Worm (Caenorhabditis elegans) whole organism, L3 larva: ENCODE data around the gene mab-21.

Source experiments
- R02D3.7 ChIP-seq: fragments of 150-350 bp; optimal IDR thresholded peaks from 2 replicates; lab custom pipeline; 2014; ENCODE audit warnings: missing biosample characterization, missing genetic modification characterization
- ZK546.5 ChIP-seq: sonication (generic microtip); optimal IDR thresholded peaks from 2 replicates; lab custom pipeline; 2017; ENCODE audit warnings: missing biosample characterization, missing genetic modification characterization
- ama-1 ChIP-seq: fragments of 150-350 bp; optimal IDR thresholded peaks from 2 replicates; lab custom pipeline; 2018
- ceh-28 ChIP-seq: fragments of 150-350 bp; optimal IDR thresholded peaks from 2 replicates; lab custom pipeline; 2014; ENCODE audit warnings: missing biosample characterization, missing genetic modification reagents, missing genetic modification characterization
- ceh-82 ChIP-seq: fragments of 150-350 bp; optimal IDR thresholded peaks from 2 replicates; lab custom pipeline; 2014; ENCODE audit warnings: missing biosample characterization, missing genetic modification characterization
- ceh-9 ChIP-seq: sonication (generic microtip); optimal IDR thresholded peaks from 2 replicates; lab custom pipeline; 2018; ENCODE audit warnings: missing biosample characterization, missing genetic modification characterization
- daf-12 ChIP-seq: fragments of 150-350 bp; optimal IDR thresholded peaks from 2 replicates; lab custom pipeline; 2014; ENCODE audit warnings: missing biosample characterization, missing genetic modification reagents, missing genetic modification characterization
- egl-27 ChIP-seq: sonication (generic microtip); optimal IDR thresholded peaks from 4 replicates; lab custom pipeline; 2017; ENCODE audit warnings: missing biosample characterization, missing genetic modification reagents, missing genetic modification characterization
- egl-5 ChIP-seq: fragments of 150-350 bp; optimal IDR thresholded peaks from 2 replicates; lab custom pipeline; 2017; ENCODE audit warnings: missing biosample characterization, missing genetic modification reagents, missing genetic modification characterization, inconsistent platforms
- elt-1 ChIP-seq: fragments of 150-350 bp; optimal IDR thresholded peaks from 2 replicates; lab custom pipeline; 2014; ENCODE audit warnings: missing biosample characterization, missing genetic modification characterization
- elt-2 ChIP-seq: sonication (generic microtip); optimal IDR thresholded peaks from 2 replicates; lab custom pipeline; 2016; ENCODE audit warnings: missing genetic modification reagents, mild to moderate bottlenecking, missing genetic modification characterization, missing compliant biosample characterization
- eor-1 ChIP-seq, 2 experiments: fragments of 150-350 bp; optimal IDR thresholded peaks; 2 replicates each; lab custom pipeline; 2014 to 2018; ENCODE audit warnings: missing biosample characterization in 2 of 2, missing genetic modification characterization in 2 of 2
- fkh-10 ChIP-seq: sonication (generic microtip); optimal IDR thresholded peaks from 2 replicates; lab custom pipeline; 2017; ENCODE audit warnings: missing biosample characterization, missing genetic modification reagents, missing genetic modification characterization
- fkh-2 ChIP-seq: fragments of 150-350 bp; optimal IDR thresholded peaks from 2 replicates; lab custom pipeline; 2014; ENCODE audit warnings: missing biosample characterization, missing genetic modification reagents, missing genetic modification characterization
- fos-1 ChIP-seq: fragments of 150-350 bp; optimal IDR thresholded peaks from 2 replicates; lab custom pipeline; 2014; ENCODE audit warnings: missing biosample characterization, missing genetic modification characterization
- hmg-11 ChIP-seq: sonication (generic microtip); optimal IDR thresholded peaks from 2 replicates; lab custom pipeline; 2016; ENCODE audit warnings: missing genetic modification characterization, missing compliant biosample characterization
- jun-1 ChIP-seq: fragments of 150-350 bp; optimal IDR thresholded peaks from 2 replicates; lab custom pipeline; 2014; ENCODE audit warnings: missing biosample characterization, missing genetic modification reagents, missing genetic modification characterization
- lin-15B ChIP-seq: fragments of 150-350 bp; optimal IDR thresholded peaks from 2 replicates; lab custom pipeline; 2014; ENCODE audit warnings: missing biosample characterization, missing genetic modification characterization
- lin-39 ChIP-seq: fragments of 150-350 bp; optimal IDR thresholded peaks from 2 replicates; lab custom pipeline; 2018; ENCODE audit warnings: missing biosample characterization, missing genetic modification reagents, missing genetic modification characterization
- mdl-1 ChIP-seq: fragments of 150-350 bp; optimal IDR thresholded peaks from 2 replicates; lab custom pipeline; 2014; ENCODE audit warnings: missing biosample characterization, missing genetic modification characterization
- mml-1 ChIP-seq: fragments of 150-350 bp; sonication (generic microtip); optimal IDR thresholded peaks from 3 replicates; lab custom pipeline; 2014; ENCODE audit warnings: missing biosample characterization, missing genetic modification characterization
- nfya-1 ChIP-seq: sonication (generic microtip); optimal IDR thresholded peaks from 2 replicates; lab custom pipeline; 2017; ENCODE audit warnings: missing genetic modification characterization, mild to moderate bottlenecking, missing compliant biosample characterization, antibody characterized with exemption, moderate library complexity; ENCODE audit not compliant: insufficient read depth
- nhr-12 ChIP-seq: fragments of 150-350 bp; optimal IDR thresholded peaks from 2 replicates; lab custom pipeline; 2014; ENCODE audit warnings: missing biosample characterization, missing genetic modification characterization
- nhr-23 ChIP-seq: fragments of 150-350 bp; optimal IDR thresholded peaks from 2 replicates; lab custom pipeline; 2014; ENCODE audit warnings: missing biosample characterization, missing genetic modification reagents, missing genetic modification characterization
- nhr-237 ChIP-seq: fragments of 150-350 bp; optimal IDR thresholded peaks from 2 replicates; lab custom pipeline; 2014; ENCODE audit warnings: missing biosample characterization, missing genetic modification characterization
- nhr-67 ChIP-seq: fragments of 150-350 bp; optimal IDR thresholded peaks from 2 replicates; lab custom pipeline; 2014; ENCODE audit warnings: missing biosample characterization, missing genetic modification characterization
- nhr-76 ChIP-seq: fragments of 150-350 bp; sonication (generic microtip); optimal IDR thresholded peaks from 5 replicates; lab custom pipeline; 2014; ENCODE audit warnings: missing biosample characterization, missing genetic modification characterization
- pqm-1 ChIP-seq: fragments of 150-350 bp; optimal IDR thresholded peaks from 2 replicates; lab custom pipeline; 2017; ENCODE audit warnings: missing biosample characterization, missing genetic modification characterization, inconsistent platforms
- skn-1 ChIP-seq: fragments of 150-350 bp; optimal IDR thresholded peaks from 2 replicates; lab custom pipeline; 2014; ENCODE audit warnings: missing biosample characterization, missing genetic modification characterization
- snpc-4 ChIP-seq: fragments of 150-350 bp; optimal IDR thresholded peaks from 2 replicates; lab custom pipeline; 2014; ENCODE audit warnings: missing biosample characterization, missing genetic modification characterization
- tbx-2 ChIP-seq: sonication (generic microtip); optimal IDR thresholded peaks from 2 replicates; lab custom pipeline; 2016; ENCODE audit warnings: mild to moderate bottlenecking, missing genetic modification characterization, missing compliant biosample characterization
- unc-39 ChIP-seq: sonication (generic microtip); optimal IDR thresholded peaks from 4 replicates; lab custom pipeline; 2017; ENCODE audit warnings: missing biosample characterization, missing genetic modification characterization
- unc-62 ChIP-seq: fragments of 150-350 bp; sonication (generic microtip); optimal IDR thresholded peaks from 4 replicates; lab custom pipeline; 2014; ENCODE audit warnings: missing biosample characterization, missing genetic modification reagents, missing genetic modification characterization
- ztf-4 ChIP-seq: fragments of 150-350 bp; optimal IDR thresholded peaks from 2 replicates; lab custom pipeline; 2014; ENCODE audit warnings: missing biosample characterization, missing genetic modification characterization

Gene mab-21

ce11 chrIII:4593098-4593697 is 7.4 kb upstream of the mab-21 start, which contains the start of gene erh-2:
Gene erh-2 (plus strand): TSS chrIII:4593231.
- TF ChIP-seq fkh-10 (no peak), ama-1 (no peak), ceh-82 (tag; lab: Kevin White, UChicago) (no peak), unc-39 (tag; lab: Kevin White, UChicago) (no peak), ceh-28 (tag; lab: Kevin White, UChicago) (no peak), mdl-1 (tag; lab: Kevin White, UChicago) (no peak), hmg-11 (tag; lab: Kevin White, UChicago) (no peak), snpc-4 (tag; lab: Kevin White, UChicago) (no peak), elt-1 (tag; lab: Kevin White, UChicago) (no peak), ZK546.5 (tag; lab: Kevin White, UChicago) (no peak), nhr-76 (no peak), nhr-67 (tag; lab: Kevin White, UChicago) (no peak)

- TF ChIP-seq nhr-67 (tag; lab: Kevin White, UChicago) (no peak), ceh-9 (tag; lab: Kevin White, UChicago) (no peak), nhr-23 (tag; lab: Kevin White, UChicago) (no peak), tbx-2 (tag; lab: Kevin White, UChicago) (no peak), daf-12 (tag; lab: Kevin White, UChicago) (no peak), eor-1 (tag; optimal IDR thresholded peaks at IDR 0.05; lab: Kevin White, UChicago) (no peak), elt-2 (tag; lab: Kevin White, UChicago) (no peak), skn-1 (tag; lab: Kevin White, UChicago) (no peak), fkh-10 (no peak), mml-1 (tag; lab: Kevin White, UChicago) (no peak), unc-62 (GFP tag; lab: Kevin White, UChicago) (no peak), egl-5 (no peak), nhr-237 (tag; lab: Kevin White, UChicago) (no peak), unc-39 (tag; lab: Kevin White, UChicago) (no peak)
Observed at ce11 chrIII:4594324-4594723, 6.2 kb upstream of the mab-21 start, which contains the start of gene apc-11. Gene apc-11 (minus strand): TSS chrIII:4594424.

- TF ChIP-seq nhr-12 (tag; lab: Kevin White, UChicago) (no peak), pqm-1 (no peak), nhr-76 (no peak), egl-27 (tag; lab: Kevin White, UChicago) (no peak), hmg-11 (tag; lab: Kevin White, UChicago) (no peak), unc-62 (GFP tag; lab: Kevin White, UChicago) (no peak), ceh-9 (tag; lab: Kevin White, UChicago) (no peak), mdl-1 (tag; lab: Kevin White, UChicago) (no peak), R02D3.7 (tag; lab: Kevin White, UChicago) (no peak)
Observed at ce11 chrIII:4594762-4595523, 5.6 kb upstream of the mab-21 start.

DNA sequence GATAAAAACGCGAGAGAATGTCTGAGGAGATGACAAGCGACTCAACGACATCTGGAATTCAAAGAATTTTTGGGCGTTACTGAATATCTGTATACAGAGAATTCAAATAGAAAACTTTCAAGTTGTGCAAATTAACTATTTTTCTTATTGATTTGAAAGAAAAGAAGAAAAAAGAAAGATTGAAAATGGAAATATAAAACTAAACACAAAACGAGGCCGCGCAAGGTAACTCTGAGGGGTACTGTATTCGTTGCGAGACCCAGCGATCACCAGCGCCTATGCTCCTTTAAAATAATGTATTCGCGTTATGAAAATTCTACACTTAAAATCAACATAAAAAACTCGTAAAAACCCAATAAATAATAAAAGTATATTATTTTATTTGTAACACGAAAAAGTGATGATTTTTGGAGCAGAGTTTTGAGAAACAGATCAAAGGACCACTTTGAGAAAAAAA is 4.8 kb upstream of the mab-21 start, which contains the start of gene asb-1:
Gene asb-1, minus strand, starts transcription at position 51 of the 457 bp plus-strand sequence.
- TF ChIP-seq nhr-237 (tag; lab: Kevin White, UChicago) (no peak), fkh-10 (no peak), lin-39 (tag; lab: Kevin White, UChicago) (no peak)

DNA sequence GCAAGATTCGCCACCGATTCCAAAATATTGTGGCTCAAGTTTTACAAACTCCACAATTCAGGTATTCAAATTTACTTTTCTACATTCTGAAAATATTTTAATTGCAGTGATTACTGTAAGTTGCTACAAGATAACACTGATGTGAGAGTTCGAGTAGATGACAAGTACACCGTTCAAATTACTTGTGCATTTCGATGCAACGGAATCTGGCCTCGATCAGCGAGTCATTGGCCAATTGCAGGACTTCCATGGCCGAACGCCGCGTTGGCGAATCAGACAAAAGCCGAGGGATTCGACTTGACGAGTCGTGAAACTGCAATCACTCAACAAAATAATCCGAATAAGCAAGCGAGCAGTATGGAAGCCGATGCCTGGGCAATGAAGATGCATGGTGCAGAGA is 733 bp downstream of the mab-21 start:
- TF ChIP-seq fos-1 (tag; lab: Kevin White, UChicago) (no peak), ztf-4 (no peak), fkh-2 (no peak), R02D3.7 (tag; lab: Kevin White, UChicago) (no peak), jun-1 (tag; lab: Kevin White, UChicago) (no peak), nhr-237 (tag; lab: Kevin White, UChicago) (no peak), lin-15B (no peak), lin-39 (tag; lab: Kevin White, UChicago) (no peak), nhr-67 (tag; lab: Kevin White, UChicago) (no peak), egl-5 (no peak), snpc-4 (tag; lab: Kevin White, UChicago) (no peak), nfya-1 (tag; lab: Kevin White, UChicago) (no peak), mml-1 (tag; lab: Kevin White, UChicago) (no peak), hmg-11 (tag; lab: Kevin White, UChicago) (no peak)
